Worm (Caenorhabditis elegans) whole organism, L1 larva: ENCODE measurements around the gene feh-1.

Source experiments
- aly-2 ChIP-seq: fragments of 150-350 bp; optimal IDR thresholded peaks from 2 replicates; lab custom pipeline; 2014; ENCODE audit warnings: missing biosample characterization, missing genetic modification characterization
- jun-1 ChIP-seq: fragments of 150-350 bp; optimal IDR thresholded peaks from 2 replicates; lab custom pipeline; 2014; ENCODE audit warnings: missing biosample characterization, missing genetic modification reagents, missing genetic modification characterization
- lin-14 ChIP-seq: fragments of 200-800 bp; sonication (Bioruptor generic); optimal IDR thresholded peaks from 2 replicates; lab custom pipeline; 2018; ENCODE audit warnings: mild to moderate bottlenecking, missing genetic modification characterization, moderate library complexity, missing compliant biosample characterization
- lin-39 ChIP-seq: fragments of 150-350 bp; optimal IDR thresholded peaks from 2 replicates; lab custom pipeline; 2014; ENCODE audit warnings: missing biosample characterization, missing genetic modification reagents, missing genetic modification characterization
- nhr-28 ChIP-seq: fragments of 150-350 bp; optimal IDR thresholded peaks from 2 replicates; lab custom pipeline; 2014; ENCODE audit warnings: missing biosample characterization, missing genetic modification characterization
- zag-1 ChIP-seq: fragments of 150-350 bp; optimal IDR thresholded peaks from 2 replicates; lab custom pipeline; 2014; ENCODE audit warnings: missing biosample characterization, missing genetic modification characterization
- ztf-4 ChIP-seq: fragments of 150-350 bp; optimal IDR thresholded peaks from 2 replicates; lab custom pipeline; 2014; ENCODE audit warnings: missing biosample characterization, missing genetic modification characterization

ce11 chrIII:2552382-2552781 is 2.7 kb downstream of the feh-1 start:
- no peak for TF ChIP-seq lin-39 (tag; lab: Kevin White, UChicago)
- no peak for TF ChIP-seq jun-1 (tag; lab: Kevin White, UChicago)
- TF ChIP-seq ztf-4, result no peak
- TF ChIP-seq nhr-28 (tag; lab: Kevin White, UChicago), result no peak
- TF ChIP-seq aly-2 (tag; lab: Kevin White, UChicago), result no peak
- no peak for TF ChIP-seq zag-1 (tag; lab: Kevin White, UChicago)
- TF ChIP-seq lin-14 (GFP tag; lab: Kevin White, UChicago), result peak; percentile 69
